Fruit fly (Drosophila melanogaster) Kc167 (cell line): ENCODE data around the gene CG42592.

Experiments used
- Myc ChIP-seq: fragments of >200 bp; optimal IDR thresholded peaks from 2 replicates; lab custom pipeline; 2017; ENCODE audit warnings: missing external identifiers
- Sin3A ChIP-seq: fragments of >200 bp; optimal IDR thresholded peaks from 2 replicates; lab custom pipeline; 2018; ENCODE audit warnings: missing external identifiers
- h ChIP-seq: fragments of >200 bp; optimal IDR thresholded peaks from 3 replicates; lab custom pipeline; 2018; ENCODE audit warnings: missing external identifiers
- insv ChIP-seq: fragments of >200 bp; optimal IDR thresholded peaks from 3 replicates; lab custom pipeline; 2018; ENCODE audit warnings: missing external identifiers
- psq ChIP-seq: fragments of >200 bp; optimal IDR thresholded peaks from 2 replicates; lab custom pipeline; 2017; ENCODE audit warnings: missing external identifiers

DNA sequence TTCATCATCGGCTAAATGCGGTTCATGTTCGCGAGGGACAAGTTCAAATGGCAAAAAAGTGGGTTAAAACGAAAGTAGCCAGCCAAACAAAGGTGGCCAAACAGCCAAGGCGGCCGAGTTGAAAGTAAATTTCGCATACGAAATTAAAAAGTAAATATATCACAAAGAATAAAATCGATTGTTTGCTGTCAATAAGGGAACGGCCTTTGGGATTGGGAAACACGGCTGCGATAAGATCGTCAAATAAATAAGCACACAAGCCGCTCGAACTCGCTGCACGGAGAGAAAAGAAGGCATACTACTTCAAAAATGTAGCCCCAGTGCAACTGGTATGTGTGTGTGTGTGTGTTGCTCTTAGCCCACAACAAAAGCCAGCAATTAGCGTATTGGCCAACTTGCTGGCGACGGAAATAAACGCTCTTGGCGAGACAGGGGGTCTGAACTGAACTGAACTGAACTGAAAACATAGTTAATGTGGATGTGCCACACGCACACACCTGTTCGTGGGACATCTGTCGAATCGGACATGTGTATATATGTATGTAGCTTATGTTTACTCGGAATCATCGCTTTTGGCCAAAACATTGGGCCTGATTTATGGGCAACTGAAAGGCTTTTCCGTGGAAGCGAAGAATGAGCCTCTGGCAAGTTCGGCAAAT, 48.1 kb downstream of the CG42592 start:
- TF ChIP-seq Sin3A (lab: Kevin White, UChicago) = no peak
- TF ChIP-seq h (lab: Kevin White, UChicago) = no peak
- TF ChIP-seq Myc = no peak
- no peak for TF ChIP-seq insv (lab: Kevin White, UChicago)
- TF ChIP-seq psq (lab: Kevin White, UChicago) = no peak
